Fruit fly (Drosophila melanogaster) whole organism, embryonic: ENCODE measurements around the gene Cdc42.

Source experiments
- Sin3A ChIP-seq: fragments of >200 bp; optimal IDR thresholded peaks from 2 replicates; lab custom pipeline; 2018

Cdc42 gene

dm6 chrX:19748565-19748964, 51.7 kb downstream of the Cdc42 start (continued):
- peak; percentile 92 for TF ChIP-seq Sin3A (lab: Kevin White, UChicago)
- TF ChIP-seq, all 482 proteins: peak for 84
